Worm (Caenorhabditis elegans) whole organism, midembryonic: ENCODE data around the gene F52D2.5.

Source experiments
- T22C8.4 ChIP-seq: fragments of 200-800 bp; sonication (Bioruptor generic); IDR thresholded peaks from 2 replicates; pipeline ENCODE4 v1.3.6; 2022; ENCODE audit warnings: missing genetic modification characterization, missing compliant biosample characterization
- cog-1 ChIP-seq: sonication (generic microtip); optimal IDR thresholded peaks from 2 replicates; lab custom pipeline; 2016; ENCODE audit warnings: missing genetic modification characterization, missing compliant biosample characterization
- flt-1 ChIP-seq: fragments of 200-800 bp; sonication (Bioruptor generic); IDR thresholded peaks from 2 replicates; pipeline ENCODE4 v1.3.6; 2022; ENCODE audit warnings: missing genetic modification characterization, missing compliant biosample characterization
- klf-2 ChIP-seq: fragments of 200-800 bp; sonication (Bioruptor generic); conservative IDR thresholded peaks from 2 replicates; pipeline ENCODE4 v1.3.6; 2022; ENCODE audit warnings: missing genetic modification reagents, missing genetic modification characterization, missing compliant biosample characterization
- ref-1 ChIP-seq: fragments of 200-800 bp; sonication (Bioruptor generic); conservative IDR thresholded peaks from 2 replicates; pipeline ENCODE4 v1.3.6; 2022; ENCODE audit warnings: missing genetic modification reagents, missing genetic modification characterization, missing compliant biosample characterization
- tab-1 ChIP-seq: fragments of 200-800 bp; sonication (Bioruptor generic); IDR thresholded peaks from 2 replicates; pipeline ENCODE4 v1.3.6; 2022; ENCODE audit warnings: missing genetic modification characterization, missing compliant biosample characterization
- ztf-23 ChIP-seq: fragments of 200-800 bp; sonication (Bioruptor generic); IDR thresholded peaks from 2 replicates; pipeline ENCODE4 v1.3.6; 2022; ENCODE audit warnings: missing genetic modification reagents, missing genetic modification characterization, missing compliant biosample characterization
- ztf-29 ChIP-seq: fragments of 200-800 bp; sonication (Bioruptor generic); IDR thresholded peaks from 2 replicates; pipeline ENCODE4 v1.3.6; 2022; ENCODE audit warnings: missing genetic modification reagents, missing genetic modification characterization, missing compliant biosample characterization

DNA sequence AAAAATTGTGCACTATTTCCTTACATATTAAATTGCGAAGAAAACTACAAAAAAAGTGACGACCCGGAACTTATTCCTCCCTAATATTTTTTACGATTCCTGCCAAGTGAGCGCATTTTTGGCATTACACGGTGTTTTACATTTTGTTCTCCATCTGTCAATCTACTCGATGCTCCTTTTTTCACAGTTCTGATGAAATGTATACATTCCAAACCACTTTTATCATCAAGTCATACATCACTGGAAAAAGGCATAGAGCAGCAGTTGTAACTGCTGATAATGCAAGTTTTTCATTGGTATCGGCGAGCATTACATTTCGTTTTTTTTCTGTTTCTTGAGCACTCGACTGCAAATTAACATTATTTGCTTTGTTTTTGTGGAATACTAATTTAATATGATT lies 43.6 kb upstream of the F52D2.5 start:
- TF ChIP-seq ztf-23 (GFP tag; lab: Robert Waterston, UW) (no peak), flt-1 (GFP tag; lab: Robert Waterston, UW) (no peak), cog-1 (tag; lab: Kevin White, UChicago) (no peak), klf-2 (no peak), T22C8.4 (GFP tag; lab: Robert Waterston, UW) (no peak), tab-1 (GFP tag; lab: Robert Waterston, UW) (no peak), ref-1 (no peak), ztf-29 (no peak)
